Fruit fly (Drosophila melanogaster): ENCODE data around the gene Ptpmeg.

Gene Ptpmeg

DNA sequence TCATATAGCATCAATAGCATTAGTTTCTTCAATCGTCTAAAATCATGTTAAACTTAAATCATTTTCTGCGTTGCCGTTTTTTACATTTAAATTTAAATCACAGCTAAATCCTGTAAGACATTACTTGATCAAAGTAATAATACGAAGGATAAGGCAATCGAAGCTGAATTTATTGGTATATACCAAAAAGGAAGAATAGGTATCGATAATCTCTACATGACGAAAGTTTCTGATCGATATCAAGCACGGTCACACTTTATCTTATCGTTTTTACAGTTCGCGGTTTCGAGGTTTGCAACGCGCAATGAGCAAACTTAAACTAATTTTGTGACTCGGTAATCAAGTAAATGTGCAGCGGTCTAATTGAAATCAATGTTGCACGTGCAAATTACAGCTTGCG is at the start of gene Ptpmeg, which contains the start of gene Atac3:
TSS of gene Ptpmeg (plus strand) at position 265 of the 400 bp plus-strand sequence.
TSS of gene Atac3 (minus strand) at position 160 of the 400 bp plus-strand sequence.
- TF ChIP-seq CrebB (tag; optimal IDR thresholded peaks at IDR 0.05) = no peak
- TF ChIP-seq ac (GFP tag; optimal IDR thresholded peaks at IDR 0.05) = no peak
- TF ChIP-seq Hmr (GFP tag; optimal IDR thresholded peaks at IDR 0.05) = peak; percentile 15
- TF ChIP-seq fd64A (GFP tag; optimal IDR thresholded peaks at IDR 0.05) = no peak
- no peak for TF ChIP-seq ATbp (GFP tag; optimal IDR thresholded peaks at IDR 0.05)
- no peak for TF ChIP-seq esg (GFP tag; conservative IDR thresholded peaks at IDR 0.05)
- TF ChIP-seq dysf (GFP tag; IDR thresholded peaks at IDR 0.05) = no peak
- TF ChIP-seq H15 (GFP tag; IDR thresholded peaks at IDR 0.05) = no peak
- no peak for TF ChIP-seq CG12942 (GFP tag; optimal IDR thresholded peaks at IDR 0.05)
- no peak for TF ChIP-seq CG7556 (GFP tag; optimal IDR thresholded peaks at IDR 0.05)
- TF ChIP-seq Opbp (GFP tag; IDR thresholded peaks at IDR 0.05; ENCODE audit: partially characterized antibody) = peak; percentile 19; the same call in 1 of the 3 replicates
- peak; percentile 10 for TF ChIP-seq CG15601 (tag; optimal IDR thresholded peaks at IDR 0.05)
- no peak for TF ChIP-seq CG13296 (GFP tag; optimal IDR thresholded peaks at IDR 0.05)
- no peak for TF ChIP-seq Deaf1 (tag; optimal IDR thresholded peaks at IDR 0.05)
- no peak for TF ChIP-seq CG12744 (GFP tag; optimal IDR thresholded peaks at IDR 0.05)
- TF ChIP-seq Rfx (GFP tag; IDR thresholded peaks at IDR 0.05) = no peak
- no peak for TF ChIP-seq Atf6 (GFP tag; IDR thresholded peaks at IDR 0.05)
- TF ChIP-seq HLH4C (GFP tag; IDR thresholded peaks at IDR 0.05; ENCODE audit: partially characterized antibody) = peak; percentile 29; the same call in 1 of the 3 replicates
- no peak for TF ChIP-seq lbe (GFP tag; optimal IDR thresholded peaks at IDR 0.05)
- TF ChIP-seq psq (GFP tag; optimal IDR thresholded peaks at IDR 0.05) = no peak
- TF ChIP-seq sug (tag; optimal IDR thresholded peaks at IDR 0.05) = peak; percentile 0
- no peak for TF ChIP-seq dm (GFP tag; optimal IDR thresholded peaks at IDR 0.05)
- peak; percentile 58 for TF ChIP-seq CG12659 (GFP tag; optimal IDR thresholded peaks at IDR 0.05)
- TF ChIP-seq ham (GFP tag; IDR thresholded peaks at IDR 0.05) = no peak
- no peak for TF ChIP-seq disco-r (GFP tag; optimal IDR thresholded peaks at IDR 0.05)
- TF ChIP-seq CG4328 (GFP tag; optimal IDR thresholded peaks at IDR 0.05) = no peak
- TF ChIP-seq Med (GFP tag) = peak; percentile 34
- 0 out of 3 replicates have a peak, but pooled peaks have one; percentile 40 for TF ChIP-seq CG34224 (GFP tag; IDR thresholded peaks at IDR 0.05; ENCODE audit: partially characterized antibody)
- TF ChIP-seq Mad (GFP tag; optimal IDR thresholded peaks at IDR 0.05) = no peak
- TF ChIP-seq pnt (GFP tag; optimal IDR thresholded peaks at IDR 0.05) = no peak
- peak; percentile 68 for TF ChIP-seq CG13287 (GFP tag; IDR thresholded peaks at IDR 0.05; ENCODE audit: partially characterized antibody)
- no peak for TF ChIP-seq emc (GFP tag; optimal IDR thresholded peaks at IDR 0.05)
- peak; percentile 50 for TF ChIP-seq Ets97D (GFP tag; optimal IDR thresholded peaks at IDR 0.05)
- no peak for TF ChIP-seq CG17359 (tag; optimal IDR thresholded peaks at IDR 0.05)
- peak; percentile 71 for TF ChIP-seq pzg (GFP tag; optimal IDR thresholded peaks at IDR 0.05)
- TF ChIP-seq Kr (GFP tag; optimal IDR thresholded peaks at IDR 0.05) = no peak
- no peak for TF ChIP-seq Ssrp (tag; optimal IDR thresholded peaks at IDR 0.05)
- peak; percentile 79 for TF ChIP-seq BEAF-32 (GFP tag; optimal IDR thresholded peaks at IDR 0.05)
- TF ChIP-seq CG2712 (tag; optimal IDR thresholded peaks at IDR 0.05) = peak; percentile 14
- peak; percentile 52 for TF ChIP-seq CG14710 (tag; optimal IDR thresholded peaks at IDR 0.05)
- peak; percentile 43 for TF ChIP-seq YL-1 (GFP tag; optimal IDR thresholded peaks at IDR 0.05)
- no peak for TF ChIP-seq CG31224 (GFP tag; IDR thresholded peaks at IDR 0.05)
- TF ChIP-seq Dref (GFP tag; IDR thresholded peaks at IDR 0.05) = peak; percentile 70
- no peak for TF ChIP-seq gcm2 (GFP tag; optimal IDR thresholded peaks at IDR 0.05)
- TF ChIP-seq Fer1 (GFP tag; optimal IDR thresholded peaks at IDR 0.05) = no peak
- TF ChIP-seq NFAT (GFP tag; IDR thresholded peaks at IDR 0.05) = no peak
- no peak for TF ChIP-seq pan (optimal IDR thresholded peaks at IDR 0.05)
- no peak for TF ChIP-seq pan (GFP tag; optimal IDR thresholded peaks at IDR 0.05 in 1 of 2, IDR thresholded peaks at IDR 0.05 in 1 of 2)
- TF ChIP-seq CG6791 (GFP tag; IDR thresholded peaks at IDR 0.05; ENCODE audit: partially characterized antibody) = peak; percentile 57; the same call in 1 of the 3 replicates
- no peak for TF ChIP-seq bsh (GFP tag; optimal IDR thresholded peaks at IDR 0.05)
- TF ChIP-seq chinmo (GFP tag; IDR thresholded peaks at IDR 0.05; ENCODE audit: partially characterized antibody) = no peak

All from whole organism, embryonic.